Worm (Caenorhabditis elegans) whole organism, young adult: ENCODE data around the gene fipr-6.

ENCODE experiments used
- C06A6.2 ChIP-seq: fragments of 200-800 bp; sonication (Bioruptor generic); conservative IDR thresholded peaks from 2 replicates; pipeline ENCODE4 v1.3.6; 2022; ENCODE audit warnings: missing genetic modification characterization, missing compliant biosample characterization
- C17E4.6 ChIP-seq: fragments of 200-800 bp; sonication (Bioruptor generic); IDR thresholded peaks from 2 replicates; pipeline ENCODE4 v1.3.6; 2022; ENCODE audit warnings: missing genetic modification reagents, missing genetic modification characterization, missing compliant biosample characterization
- D2030.7 ChIP-seq: fragments of 200-800 bp; sonication (Bioruptor generic); IDR thresholded peaks from 2 replicates; pipeline ENCODE4 v1.3.6; 2022; ENCODE audit warnings: missing genetic modification reagents, missing genetic modification characterization, missing compliant biosample characterization
- F39B2.1 ChIP-seq: fragments of 200-800 bp; sonication (Bioruptor generic); IDR thresholded peaks from 2 replicates; pipeline ENCODE4 v1.3.6; 2022; ENCODE audit warnings: missing genetic modification reagents, missing genetic modification characterization, missing compliant biosample characterization
- F57A8.1 ChIP-seq: fragments of 200-800 bp; sonication (Bioruptor generic); optimal IDR thresholded peaks from 2 replicates; lab custom pipeline; 2018; ENCODE audit warnings: mild to moderate bottlenecking, missing genetic modification characterization, moderate library complexity, missing compliant biosample characterization
- atf-7 ChIP-seq: sonication (generic microtip); optimal IDR thresholded peaks from 2 replicates; lab custom pipeline; 2017; ENCODE audit warnings: mild to moderate bottlenecking, missing genetic modification characterization, missing compliant biosample characterization
- cebp-2 ChIP-seq: fragments of 200-800 bp; sonication (Bioruptor generic); IDR thresholded peaks from 2 replicates; pipeline ENCODE4 v1.3.6; 2022; ENCODE audit warnings: missing genetic modification characterization, missing compliant biosample characterization
- ceh-40 ChIP-seq: fragments of 200-800 bp; sonication (Bioruptor generic); IDR thresholded peaks from 2 replicates; pipeline ENCODE4 v1.3.6; 2022; ENCODE audit warnings: missing genetic modification characterization, missing compliant biosample characterization
- ceh-91 ChIP-seq: fragments of 200-800 bp; sonication (Bioruptor generic); IDR thresholded peaks from 2 replicates; pipeline ENCODE4 v1.3.6; 2022; ENCODE audit warnings: missing genetic modification reagents, missing genetic modification characterization, missing compliant biosample characterization
- chd-7 ChIP-seq: sonication (generic microtip); optimal IDR thresholded peaks from 2 replicates; lab custom pipeline; 2016; ENCODE audit warnings: mild to moderate bottlenecking, missing genetic modification characterization, moderate library complexity, missing compliant biosample characterization
- die-1 ChIP-seq: sonication (generic microtip); optimal IDR thresholded peaks from 2 replicates; lab custom pipeline; 2016; ENCODE audit warnings: missing genotype, mild to moderate bottlenecking, missing genetic modification characterization, missing compliant biosample characterization
- dox-1 ChIP-seq: fragments of 200-800 bp; sonication (Bioruptor generic); IDR thresholded peaks from 2 replicates; pipeline ENCODE4 v1.3.6; 2022; ENCODE audit warnings: missing genetic modification reagents, missing genetic modification characterization, missing compliant biosample characterization
- dpl-1 ChIP-seq: fragments of 150-350 bp; optimal IDR thresholded peaks from 2 replicates; lab custom pipeline; 2014; ENCODE audit warnings: missing biosample characterization, missing genetic modification reagents, missing genetic modification characterization
- gei-17 ChIP-seq: fragments of 200-800 bp; sonication (Bioruptor generic); optimal IDR thresholded peaks from 2 replicates; lab custom pipeline; 2018; ENCODE audit warnings: mild to moderate bottlenecking, missing genetic modification characterization, missing compliant biosample characterization
- hlh-26 ChIP-seq: fragments of 200-800 bp; sonication (Bioruptor generic); conservative IDR thresholded peaks from 2 replicates; pipeline ENCODE4 v1.3.6; 2022; ENCODE audit warnings: missing genetic modification reagents, missing genetic modification characterization, missing compliant biosample characterization
- hrde-1 ChIP-seq: sonication (generic microtip); optimal IDR thresholded peaks from 2 replicates; lab custom pipeline; 2016; ENCODE audit warnings: missing genetic modification characterization, mild to moderate bottlenecking, missing compliant biosample characterization, moderate library complexity, missing genotype, missing genetic modification reagents, borderline replicate concordance
- lin-35 ChIP-seq, 3 experiments: fragments of 150-350 bp in 2 of 3; sonication (generic microtip) in 1 of 3; optimal IDR thresholded peaks; 2 replicates each; lab custom pipeline; 2014 to 2018; ENCODE audit warnings: missing biosample characterization in 3 of 3, missing genetic modification characterization in 3 of 3, missing genetic modification reagents in 3 of 3
- lin-40 ChIP-seq: sonication (generic microtip); optimal IDR thresholded peaks from 2 replicates; lab custom pipeline; 2016; ENCODE audit warnings: missing genetic modification characterization, mild to moderate bottlenecking, missing compliant biosample characterization, missing genotype, missing genetic modification reagents
- madf-6 ChIP-seq: fragments of 200-800 bp; sonication (Bioruptor generic); IDR thresholded peaks from 2 replicates; pipeline ENCODE4 v1.3.6; 2022; ENCODE audit warnings: missing genetic modification reagents, missing genetic modification characterization, missing compliant biosample characterization
- nfya-1 ChIP-seq: sonication (generic microtip); optimal IDR thresholded peaks from 2 replicates; lab custom pipeline; 2017; ENCODE audit warnings: antibody characterized with exemption, missing compliant biosample characterization, missing genetic modification characterization, borderline replicate concordance; ENCODE audit not compliant: insufficient read depth
- rec-8 ChIP-seq, 2 experiments: sonication (generic microtip); optimal IDR thresholded peaks; 2 replicates each; lab custom pipeline; 2016; ENCODE audit warnings: mild to moderate bottlenecking in 2 of 2, missing genetic modification characterization in 2 of 2, missing genetic modification reagents in 2 of 2, missing genotype in 2 of 2, missing biosample characterization in 1 of 2, missing compliant biosample characterization in 1 of 2, moderate library complexity in 1 of 2
- sdz-38 ChIP-seq: sonication (generic microtip); optimal IDR thresholded peaks from 2 replicates; lab custom pipeline; 2016; ENCODE audit warnings: missing genotype, missing genetic modification characterization, missing compliant biosample characterization
- sea-2 ChIP-seq: fragments of 200-800 bp; sonication (Bioruptor generic); IDR thresholded peaks from 2 replicates; pipeline ENCODE4 v1.3.6; 2022; ENCODE audit warnings: missing genetic modification characterization, missing compliant biosample characterization
- snpc-4 ChIP-seq, 5 experiments: fragments of 150-350 bp in 1 of 5; sonication (generic microtip) in 4 of 5; optimal IDR thresholded peaks; 2 replicates each; lab custom pipeline; 2014 to 2018; ENCODE audit warnings: missing genetic modification characterization in 5 of 5, missing biosample characterization in 3 of 5, antibody characterized with exemption in 2 of 5, mild to moderate bottlenecking in 2 of 5, missing compliant biosample characterization in 2 of 5, missing genotype in 2 of 5, moderate library complexity in 2 of 5, missing genetic modification reagents in 1 of 5
- somi-1 ChIP-seq: fragments of 200-800 bp; sonication (Bioruptor generic); optimal IDR thresholded peaks from 2 replicates; lab custom pipeline; 2018; ENCODE audit warnings: mild to moderate bottlenecking, missing genetic modification characterization, missing compliant biosample characterization
- sptf-2 ChIP-seq: fragments of 200-800 bp; sonication (Bioruptor generic); optimal IDR thresholded peaks from 2 replicates; lab custom pipeline; 2018; ENCODE audit warnings: mild to moderate bottlenecking, missing genetic modification characterization, missing compliant biosample characterization
- tbx-9 ChIP-seq: sonication (generic microtip); optimal IDR thresholded peaks from 2 replicates; lab custom pipeline; 2016; ENCODE audit warnings: borderline replicate concordance, missing genetic modification characterization, inconsistent platforms, missing compliant biosample characterization
- unc-62 ChIP-seq: fragments of 150-350 bp; optimal IDR thresholded peaks from 2 replicates; lab custom pipeline; 2014; ENCODE audit warnings: missing biosample characterization, missing genetic modification reagents, missing genetic modification characterization
- zim-3 ChIP-seq: sonication (generic microtip); optimal IDR thresholded peaks from 2 replicates; lab custom pipeline; 2017; ENCODE audit warnings: mild to moderate bottlenecking, missing genetic modification characterization, moderate library complexity, missing compliant biosample characterization
- ztf-25 ChIP-seq: fragments of 200-800 bp; sonication (Bioruptor generic); IDR thresholded peaks from 2 replicates; pipeline ENCODE4 v1.3.6; 2022; ENCODE audit warnings: missing genetic modification reagents, missing genetic modification characterization, missing compliant biosample characterization
- ztf-26 ChIP-seq: sonication (generic microtip); optimal IDR thresholded peaks from 2 replicates; lab custom pipeline; 2017; ENCODE audit warnings: missing genetic modification characterization, missing compliant biosample characterization

Gene fipr-6

DNA sequence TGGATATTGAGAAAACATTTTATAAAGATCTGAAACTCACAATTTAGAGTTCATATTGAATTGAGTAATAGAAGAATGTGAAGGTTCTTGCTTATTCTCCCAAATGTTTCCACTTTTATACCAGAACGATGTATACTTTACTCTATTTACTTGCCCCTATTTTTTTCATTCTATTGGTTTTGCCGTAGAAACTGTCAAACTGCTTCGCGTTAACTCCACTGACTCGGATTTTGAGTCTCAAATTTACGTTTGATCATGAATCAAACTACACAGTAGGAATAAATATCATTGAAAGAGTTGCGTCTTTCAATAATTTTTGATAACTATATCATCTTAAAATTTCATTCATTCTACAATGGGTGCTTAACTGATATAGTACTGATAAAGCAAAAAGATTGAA lies 8.8 kb downstream of the fipr-6 start, which contains the start of gene fipr-8:
TSS of gene fipr-8 (minus strand) at position 101 of the 400 bp plus-strand sequence.
- TF ChIP-seq ztf-26 (tag; lab: Kevin White, UChicago) (no peak), sdz-38 (tag; lab: Kevin White, UChicago) (no peak), snpc-4 (GFP tag; optimal IDR thresholded peaks at IDR 0.05; lab: Kevin White, UChicago) (no peak), snpc-4 (tag; optimal IDR thresholded peaks at IDR 0.05; lab: Kevin White, UChicago) (no peak), dox-1 (GFP tag; lab: Robert Waterston, UW) (no peak), F39B2.1 (GFP tag; lab: Robert Waterston, UW) (no peak), nfya-1 (no peak)
- TF ChIP-seq, all 124 proteins: peak for 0

- TF ChIP-seq dox-1 (GFP tag; lab: Robert Waterston, UW) = no peak
- TF ChIP-seq madf-6 (GFP tag; lab: Robert Waterston, UW) = no peak
- TF ChIP-seq zim-3 (tag; lab: Kevin White, UChicago) = no peak
- TF ChIP-seq ztf-25 (GFP tag; lab: Robert Waterston, UW) = no peak
- TF ChIP-seq rec-8 (tag; optimal IDR thresholded peaks at IDR 0.05; lab: Kevin White, UChicago) = no peak
- no peak for TF ChIP-seq hlh-26 (GFP tag; lab: Robert Waterston, UW)
- TF ChIP-seq F39B2.1 (GFP tag; lab: Robert Waterston, UW) = no peak
- TF ChIP-seq ceh-91 (GFP tag; lab: Robert Waterston, UW) = no peak
- no peak for TF ChIP-seq somi-1
- TF ChIP-seq die-1 (tag; lab: Kevin White, UChicago) = no peak
- TF ChIP-seq unc-62 = no peak
- TF ChIP-seq D2030.7 (GFP tag; lab: Robert Waterston, UW) = no peak
- no peak for TF ChIP-seq F57A8.1 (GFP tag; lab: Kevin White, UChicago)
- no peak for TF ChIP-seq C17E4.6 (GFP tag; lab: Robert Waterston, UW)
- no peak for TF ChIP-seq gei-17 (GFP tag; lab: Kevin White, UChicago)
- no peak for TF ChIP-seq C06A6.2
- TF ChIP-seq dpl-1 (GFP tag; lab: Kevin White, UChicago) = no peak
- TF ChIP-seq ceh-40 (GFP tag; lab: Robert Waterston, UW) = no peak
- no peak for TF ChIP-seq sea-2 (GFP tag; lab: Robert Waterston, UW)
- TF ChIP-seq atf-7 (tag; lab: Kevin White, UChicago) = no peak
Measured at ce11 chrV:10241121-10241803, 10.2 kb downstream of the fipr-6 start, which contains the start of the genes C12D8.21 and col-148. TSS of gene C12D8.21 (minus strand) at chrV:10241188. TSS of gene col-148 (plus strand) at chrV:10241753.

ce11 chrV:10243105-10243504 lies 12.1 kb downstream of the fipr-6 start, which contains the start of gene C12D8.9:
TSS of gene C12D8.9 (minus strand) at chrV:10243205.
- TF ChIP-seq hrde-1 (no peak), cebp-2 (GFP tag; lab: Robert Waterston, UW) (no peak), tbx-9 (tag; lab: Kevin White, UChicago) (no peak), snpc-4 (GFP tag; optimal IDR thresholded peaks at IDR 0.05; lab: Kevin White, UChicago) (no peak), snpc-4 (tag; optimal IDR thresholded peaks at IDR 0.05; lab: Kevin White, UChicago) (no peak), lin-35 (GFP tag; optimal IDR thresholded peaks at IDR 0.05; lab: Kevin White, UChicago) (no peak), lin-40 (tag; lab: Kevin White, UChicago) (no peak), chd-7 (tag; lab: Kevin White, UChicago) (no peak), sptf-2 (no peak)
